Worm (Caenorhabditis elegans) whole organism, young adult: ENCODE data around the gene W04G3.13.

Experiments
- chd-7 ChIP-seq: sonication (generic microtip); optimal IDR thresholded peaks from 2 replicates; lab custom pipeline; 2016; ENCODE audit warnings: mild to moderate bottlenecking, missing genetic modification characterization, moderate library complexity, missing compliant biosample characterization
- mes-4 ChIP-seq: sonication (generic microtip); optimal IDR thresholded peaks from 2 replicates; lab custom pipeline; 2016; ENCODE audit warnings: missing genotype, missing genetic modification characterization, missing compliant biosample characterization
- pha-4 ChIP-seq: fragments of 150-350 bp; sonication (generic microtip); optimal IDR thresholded peaks from 2 replicates; lab custom pipeline; 2014; ENCODE audit warnings: missing biosample characterization, missing genetic modification reagents, missing genetic modification characterization
- snpc-4 ChIP-seq, 5 experiments: fragments of 150-350 bp in 1 of 5; sonication (generic microtip) in 4 of 5; optimal IDR thresholded peaks; 2 replicates each; lab custom pipeline; 2014 to 2018; ENCODE audit warnings: missing genetic modification characterization in 5 of 5, missing biosample characterization in 3 of 5, antibody characterized with exemption in 2 of 5, mild to moderate bottlenecking in 2 of 5, missing compliant biosample characterization in 2 of 5, missing genotype in 2 of 5, moderate library complexity in 2 of 5, missing genetic modification reagents in 1 of 5
- unc-62 ChIP-seq: fragments of 150-350 bp; optimal IDR thresholded peaks from 2 replicates; lab custom pipeline; 2014; ENCODE audit warnings: missing biosample characterization, missing genetic modification reagents, missing genetic modification characterization
- ztf-3 ChIP-seq: fragments of 200-800 bp; sonication (Bioruptor generic); optimal IDR thresholded peaks from 2 replicates; lab custom pipeline; 2018; ENCODE audit warnings: mild to moderate bottlenecking, missing genetic modification characterization, missing compliant biosample characterization

- no peak for TF ChIP-seq snpc-4 (GFP tag; optimal IDR thresholded peaks at IDR 0.05; lab: Kevin White, UChicago)
- no peak for TF ChIP-seq snpc-4 (tag; optimal IDR thresholded peaks at IDR 0.05; lab: Kevin White, UChicago)
- TF ChIP-seq unc-62 = no peak
- TF ChIP-seq chd-7 (tag; lab: Kevin White, UChicago) = no peak
- TF ChIP-seq mes-4 = no peak
- no peak for TF ChIP-seq ztf-3 (GFP tag; lab: Kevin White, UChicago)
- no peak for TF ChIP-seq pha-4
Measured at ce11 chrX:11032412-11032811, 47.2 kb downstream of the W04G3.13 start.
